Worm (Caenorhabditis elegans): Measurements from ENCODE around the gene F42F12.14.

- TF ChIP-seq skn-1 (tag; optimal IDR thresholded peaks at IDR 0.05) (no peak), ceh-82 (tag; optimal IDR thresholded peaks at IDR 0.05) (no peak), egl-27 (tag; optimal IDR thresholded peaks at IDR 0.05) (no peak), alr-1 (tag; optimal IDR thresholded peaks at IDR 0.05) (no peak), unc-55 (GFP tag; optimal IDR thresholded peaks at IDR 0.05) (no peak), unc-62 (GFP tag; optimal IDR thresholded peaks at IDR 0.05) (no peak)
Observed at ce11 chrX:12317560-12317959, 30.9 kb upstream of the F42F12.14 start.
